Fruit fly (Drosophila melanogaster): ENCODE results near the gene CG9215.

Gene CG9215

dm6 chrX:15615426-15615825, 32.8 kb upstream of the CG9215 start (continued):
- TF ChIP-seq CG9437 (GFP tag; optimal IDR thresholded peaks at IDR 0.05), result peak; percentile 16
- peak; percentile 11 for TF ChIP-seq Hmr (GFP tag; optimal IDR thresholded peaks at IDR 0.05)
- TF ChIP-seq crol (GFP tag; IDR thresholded peaks at IDR 0.05), result 0 out of 2 replicates have a peak, but pooled peaks have one; percentile 8
- peak; percentile 13 for TF ChIP-seq CG33213 (GFP tag; optimal IDR thresholded peaks at IDR 0.05)
- TF ChIP-seq nmo (GFP tag; optimal IDR thresholded peaks at IDR 0.05), result peak; percentile 72
- TF ChIP-seq CG6254 (GFP tag; optimal IDR thresholded peaks at IDR 0.05), result peak; percentile 61
- no peak for TF ChIP-seq knrl (GFP tag; IDR thresholded peaks at IDR 0.05; ENCODE audit: partially characterized antibody)
- TF ChIP-seq CG13424 (tag; optimal IDR thresholded peaks at IDR 0.05), result peak; percentile 64
- no peak for TF ChIP-seq Mad (GFP tag; optimal IDR thresholded peaks at IDR 0.05)
- no peak for TF ChIP-seq danr (GFP tag; IDR thresholded peaks at IDR 0.05)
- TF ChIP-seq Tbp (GFP tag; optimal IDR thresholded peaks at IDR 0.05), result no peak
- TF ChIP-seq CG13775 (GFP tag; optimal IDR thresholded peaks at IDR 0.05), result peak; percentile 40
- peak in 1 of 2 experiments; percentile 76 for TF ChIP-seq Hr51 (GFP tag; optimal IDR thresholded peaks at IDR 0.05)
- TF ChIP-seq onecut (GFP tag; IDR thresholded peaks at IDR 0.05), result 0 out of 2 replicates have a peak, but pooled peaks have one; percentile 5
- TF ChIP-seq CG3065 (GFP tag; optimal IDR thresholded peaks at IDR 0.05), result no peak
- TF ChIP-seq zfh1 (GFP tag; IDR thresholded peaks at IDR 0.05), result peak; percentile 50; the same call in 2 of the 3 replicates
- TF ChIP-seq lmd (GFP tag; IDR thresholded peaks at IDR 0.05), result peak; percentile 51
- peak; percentile 42 for TF ChIP-seq CG12219 (GFP tag; optimal IDR thresholded peaks at IDR 0.05)
- TF ChIP-seq CG9797 (GFP tag; optimal IDR thresholded peaks at IDR 0.05), result no peak
- TF ChIP-seq ase (GFP tag; IDR thresholded peaks at IDR 0.05), result peak; percentile 32; the same call in 1 of the 3 replicates
- peak; percentile 63 for TF ChIP-seq tap (tag; optimal IDR thresholded peaks at IDR 0.05)
- TF ChIP-seq CG43689 (GFP tag; IDR thresholded peaks at IDR 0.05), result 0 out of 2 replicates have a peak, but pooled peaks have one; percentile 35
- TF ChIP-seq Hey (tag; optimal IDR thresholded peaks at IDR 0.05), result no peak
- TF ChIP-seq dpn (GFP tag; optimal IDR thresholded peaks at IDR 0.05), result peak; percentile 34 to 53
- no peak for TF ChIP-seq HmgZ (tag; optimal IDR thresholded peaks at IDR 0.05)
- TF ChIP-seq CG17361 (GFP tag; IDR thresholded peaks at IDR 0.05), result peak; percentile 69
- peak; percentile 39 for TF ChIP-seq CG10209 (GFP tag; optimal IDR thresholded peaks at IDR 0.05)
- peak; percentile 92 for TF ChIP-seq sens (GFP tag)
- TF ChIP-seq ci (GFP tag; IDR thresholded peaks at IDR 0.05), result peak; percentile 75; the same call in 2 of the 3 replicates
- TF ChIP-seq E2f1 (GFP tag; IDR thresholded peaks at IDR 0.05), result no peak
- peak; percentile 39 for TF ChIP-seq gsb-n (tag; optimal IDR thresholded peaks at IDR 0.05)
- TF ChIP-seq CG17829 (tag; optimal IDR thresholded peaks at IDR 0.05), result peak; percentile 74
- TF ChIP-seq NfI (GFP tag; optimal IDR thresholded peaks at IDR 0.05), result no peak
- TF ChIP-seq ham (GFP tag; IDR thresholded peaks at IDR 0.05), result no peak
- peak; percentile 58; the same call in 1 of the 3 replicates for TF ChIP-seq CG11695 (GFP tag; IDR thresholded peaks at IDR 0.05)
- no peak for TF ChIP-seq crp (GFP tag; optimal IDR thresholded peaks at IDR 0.05)
- peak; percentile 76 for TF ChIP-seq CG7839 (tag; optimal IDR thresholded peaks at IDR 0.05)
- no peak for TF ChIP-seq HLH54F (GFP tag; optimal IDR thresholded peaks at IDR 0.05)
- no peak for TF ChIP-seq tll (GFP tag; optimal IDR thresholded peaks at IDR 0.05)
- peak; percentile 66 for TF ChIP-seq CoRest (tag; optimal IDR thresholded peaks at IDR 0.05)
- TF ChIP-seq CG4282 (GFP tag; optimal IDR thresholded peaks at IDR 0.05), result no peak
- peak; percentile 13 for TF ChIP-seq CG8290 (GFP tag; optimal IDR thresholded peaks at IDR 0.05)
- TF ChIP-seq CG8290 (tag; optimal IDR thresholded peaks at IDR 0.05), result peak in 1 of 2 experiments; percentile 0
- no peak for TF ChIP-seq B-H2 (GFP tag; optimal IDR thresholded peaks at IDR 0.05)
- TF ChIP-seq CG12299 (tag; optimal IDR thresholded peaks at IDR 0.05), result no peak
- TF ChIP-seq CG3407 (GFP tag; optimal IDR thresholded peaks at IDR 0.05), result peak; percentile 27
- peak; percentile 63 for TF ChIP-seq grau (tag; optimal IDR thresholded peaks at IDR 0.05)
- TF ChIP-seq amos (GFP tag; IDR thresholded peaks at IDR 0.05; ENCODE audit: partially characterized antibody), result no peak
- peak; percentile 62; the same call in 1 of the 2 replicates for TF ChIP-seq CG10959 (GFP tag; IDR thresholded peaks at IDR 0.05)
- no peak; the same call in 1 of the 2 replicates for TF ChIP-seq dimm (GFP tag; IDR thresholded peaks at IDR 0.05)

All from whole organism, embryonic.